Fruit fly (Drosophila melanogaster) whole organism, pupa: ENCODE results near the gene CG7492.

Source experiments
- EcR ChIP-seq: fragments of 200-800 bp; sonication (Bioruptor generic); optimal IDR thresholded peaks from 3 replicates; lab custom pipeline; 2019; ENCODE audit warnings: missing biosample characterization, missing genetic modification characterization, mild to moderate bottlenecking, moderate library complexity, missing genetic modification reagents
- Ets98B ChIP-seq: fragments of 200-800 bp; sonication (Bioruptor generic); IDR thresholded peaks from 2 replicates; pipeline ENCODE4 v1.3.6; 2022; ENCODE audit warnings: missing biosample characterization, missing genetic modification characterization
- Pif1A ChIP-seq: fragments of 200-800 bp; sonication (Bioruptor generic); optimal IDR thresholded peaks from 3 replicates; lab custom pipeline; 2016; ENCODE audit warnings: missing biosample characterization, missing genetic modification characterization
- Snoo ChIP-seq: fragments of 200-800 bp; sonication (Bioruptor generic); optimal IDR thresholded peaks from 3 replicates; lab custom pipeline; 2017; ENCODE audit warnings: missing biosample characterization, mild to moderate bottlenecking, missing genetic modification characterization, inconsistent platforms
- rn ChIP-seq: fragments of 200-800 bp; sonication (Bioruptor generic); IDR thresholded peaks from 2 replicates; pipeline ENCODE4 v1.3.6; 2022; ENCODE audit warnings: missing biosample characterization, missing genetic modification characterization

dm6 chr3L:7650968-7651367 is 3.6 kb downstream of the CG7492 start, which contains the start of gene PGRP-SD:
- no peak for TF ChIP-seq EcR (GFP tag; lab: Kevin White, UChicago)
- TF ChIP-seq Pif1A, result no peak
- no peak for TF ChIP-seq rn (GFP tag; lab: Robert Waterston, UW)
- TF ChIP-seq Ets98B (GFP tag; lab: Robert Waterston, UW), result no peak
- TF ChIP-seq Snoo, result no peak
